Fruit fly (Drosophila melanogaster): ENCODE measurements around the gene mei-9.

mei-9 gene

dm6 chrX:4366196-4366595 lies 47.6 kb upstream of the mei-9 start, which contains the start of gene CG3626 (continued):
- TF ChIP-seq ci (GFP tag; IDR thresholded peaks at IDR 0.05): no peak
- TF ChIP-seq knrl (GFP tag; IDR thresholded peaks at IDR 0.05; ENCODE audit: partially characterized antibody): peak; percentile 88
- TF ChIP-seq fru (optimal IDR thresholded peaks at IDR 0.05): no peak
- no peak for TF ChIP-seq YL-1 (GFP tag; optimal IDR thresholded peaks at IDR 0.05)
- TF ChIP-seq ham (GFP tag; IDR thresholded peaks at IDR 0.05): no peak
- TF ChIP-seq cas (GFP tag; IDR thresholded peaks at IDR 0.05): no peak
- no peak for TF ChIP-seq Max (GFP tag; optimal IDR thresholded peaks at IDR 0.05)
- TF ChIP-seq CG11695 (GFP tag; IDR thresholded peaks at IDR 0.05): no peak
- no peak for TF ChIP-seq Oaz (GFP tag; IDR thresholded peaks at IDR 0.05)
- no peak for TF ChIP-seq Six4 (GFP tag; optimal IDR thresholded peaks at IDR 0.05)
- no peak for TF ChIP-seq CG3281 (GFP tag; optimal IDR thresholded peaks at IDR 0.05)
- no peak for TF ChIP-seq Rx (GFP tag; IDR thresholded peaks at IDR 0.05)
- TF ChIP-seq bcd (GFP tag; optimal IDR thresholded peaks at IDR 0.05): peak; percentile 27
- no peak for TF ChIP-seq CG10274 (GFP tag; optimal IDR thresholded peaks at IDR 0.05)
- no peak for TF ChIP-seq Fer2 (tag; optimal IDR thresholded peaks at IDR 0.05)
- TF ChIP-seq Neu2 (GFP tag; optimal IDR thresholded peaks at IDR 0.05; ENCODE audit: borderline replicate concordance): no peak
- TF ChIP-seq CG1529 (GFP tag; optimal IDR thresholded peaks at IDR 0.05): no peak
- TF ChIP-seq sens (GFP tag): peak; percentile 41
- TF ChIP-seq CG10267 (tag; optimal IDR thresholded peaks at IDR 0.05): peak; percentile 84
- TF ChIP-seq CG14014 (GFP tag; IDR thresholded peaks at IDR 0.05): no peak
- TF ChIP-seq CG34422 (GFP tag; IDR thresholded peaks at IDR 0.05): no peak
- TF ChIP-seq Elba2 (GFP tag; optimal IDR thresholded peaks at IDR 0.05): peak; percentile 1
- TF ChIP-seq lab (GFP tag; optimal IDR thresholded peaks at IDR 0.05): no peak
- peak; percentile 23 for TF ChIP-seq CG3163 (GFP tag; optimal IDR thresholded peaks at IDR 0.05)
- no peak for TF ChIP-seq nau (GFP tag; optimal IDR thresholded peaks at IDR 0.05)
- no peak for TF ChIP-seq Ravus (GFP tag; IDR thresholded peaks at IDR 0.05)
- peak; percentile 6 for TF ChIP-seq CG17829 (tag; optimal IDR thresholded peaks at IDR 0.05)
- no peak for TF ChIP-seq CG3407 (GFP tag; optimal IDR thresholded peaks at IDR 0.05)
- TF ChIP-seq CG6765 (GFP tag; optimal IDR thresholded peaks at IDR 0.05): no peak
- no peak for TF ChIP-seq crc (GFP tag; optimal IDR thresholded peaks at IDR 0.05)
- TF ChIP-seq CG10431 (GFP tag; optimal IDR thresholded peaks at IDR 0.05): no peak
- no peak for TF ChIP-seq CG9876 (GFP tag; optimal IDR thresholded peaks at IDR 0.05)
- peak; percentile 99 for TF ChIP-seq stwl (tag; optimal IDR thresholded peaks at IDR 0.05)
- peak; percentile 77 for TF ChIP-seq Aef1 (GFP tag; IDR thresholded peaks at IDR 0.05)
- no peak for TF ChIP-seq mirr (GFP tag; optimal IDR thresholded peaks at IDR 0.05)
- TF ChIP-seq Hey (tag; optimal IDR thresholded peaks at IDR 0.05): no peak
- TF ChIP-seq grau (tag; optimal IDR thresholded peaks at IDR 0.05): no peak
- TF ChIP-seq CG4617 (GFP tag; optimal IDR thresholded peaks at IDR 0.05; ENCODE audit: borderline replicate concordance): peak; percentile 89
- no peak for TF ChIP-seq CG30431 (GFP tag; optimal IDR thresholded peaks at IDR 0.05)
- TF ChIP-seq CG6254 (GFP tag; optimal IDR thresholded peaks at IDR 0.05): no peak
- TF ChIP-seq CG7839 (tag; optimal IDR thresholded peaks at IDR 0.05): no peak
- peak; percentile 6 for TF ChIP-seq NC2β (GFP tag; optimal IDR thresholded peaks at IDR 0.05)
- no peak for TF ChIP-seq D19B (GFP tag; optimal IDR thresholded peaks at IDR 0.05)
- TF ChIP-seq CoRest (tag; optimal IDR thresholded peaks at IDR 0.05): peak; percentile 51
- TF ChIP-seq CG15269 (tag; optimal IDR thresholded peaks at IDR 0.05): no peak
- no peak for TF ChIP-seq exex (tag; optimal IDR thresholded peaks at IDR 0.05)
- TF ChIP-seq dmrt99B (tag; optimal IDR thresholded peaks at IDR 0.05): no peak
- TF ChIP-seq CG7357 (GFP tag; IDR thresholded peaks at IDR 0.05): no peak
- no peak for TF ChIP-seq CG16779 (GFP tag; IDR thresholded peaks at IDR 0.05)
- TF ChIP-seq sens-2 (GFP tag; IDR thresholded peaks at IDR 0.05): no peak
- TF ChIP-seq esg (GFP tag; conservative IDR thresholded peaks at IDR 0.05): no peak
- TF ChIP-seq fd64A (GFP tag; optimal IDR thresholded peaks at IDR 0.05): no peak
- TF ChIP-seq her (GFP tag; optimal IDR thresholded peaks at IDR 0.05): peak; percentile 13
